Fruit fly (Drosophila melanogaster) whole organism, embryonic: ENCODE results near the gene CG43291.

ENCODE experiments used
- Antp ChIP-seq: fragments of 200-800 bp; sonication (Bioruptor generic); optimal IDR thresholded peaks from 3 replicates; lab custom pipeline; 2016; ENCODE audit warnings: missing biosample characterization, missing genetic modification characterization
- Bdp1 ChIP-seq: fragments of 200-800 bp; sonication (Bioruptor generic); optimal IDR thresholded peaks from 3 replicates; lab custom pipeline; 2016; ENCODE audit warnings: missing biosample characterization, missing genetic modification characterization
- CG1024 ChIP-seq: fragments of 200-800 bp; sonication (Bioruptor generic); IDR thresholded peaks from 2 replicates; pipeline ENCODE4 v1.3.6; 2022; ENCODE audit warnings: missing biosample characterization, missing genetic modification characterization
- CG10543 ChIP-seq: fragments of 200-800 bp; sonication (Bioruptor generic); optimal IDR thresholded peaks from 3 replicates; lab custom pipeline; 2017; ENCODE audit warnings: missing biosample characterization, mild to moderate bottlenecking, missing genetic modification characterization, moderate library complexity
- CG11560 ChIP-seq: fragments of 200-800 bp; sonication (Bioruptor generic); IDR thresholded peaks from 3 replicates; pipeline ENCODE4 v1.3.6; 2022; ENCODE audit warnings: missing biosample characterization, missing genetic modification characterization
- CG11696 ChIP-seq: fragments of 200-800 bp; sonication (Bioruptor generic); IDR thresholded peaks from 2 replicates; pipeline ENCODE4 v1.3.6; 2022; ENCODE audit warnings: missing biosample characterization, missing genetic modification characterization
- CG12071 ChIP-seq: fragments of 200-800 bp; sonication (Bioruptor generic); optimal IDR thresholded peaks from 3 replicates; lab custom pipeline; 2018; ENCODE audit warnings: missing biosample characterization, mild to moderate bottlenecking, missing genetic modification characterization
- CG1233 ChIP-seq: fragments of 200-800 bp; sonication (Bioruptor generic); optimal IDR thresholded peaks from 4 replicates; lab custom pipeline; 2018; ENCODE audit warnings: missing biosample characterization, mild to moderate bottlenecking, missing genetic modification characterization
- CG1647 ChIP-seq: fragments of 200-800 bp; sonication (Bioruptor generic); optimal IDR thresholded peaks from 3 replicates; lab custom pipeline; 2016; ENCODE audit warnings: missing biosample characterization, missing genetic modification characterization
- CG16863 ChIP-seq: fragments of 200-800 bp; sonication (Bioruptor generic); optimal IDR thresholded peaks from 3 replicates; lab custom pipeline; 2016; ENCODE audit warnings: missing biosample characterization, missing genetic modification characterization
- CG18764 ChIP-seq: fragments of 200-800 bp; sonication (Bioruptor generic); optimal IDR thresholded peaks from 3 replicates; lab custom pipeline; 2016; ENCODE audit warnings: missing biosample characterization, missing genetic modification characterization
- CG3065 ChIP-seq: fragments of 200-800 bp; sonication (Bioruptor generic); optimal IDR thresholded peaks from 2 replicates; lab custom pipeline; 2016; ENCODE audit warnings: missing biosample characterization, missing genetic modification characterization
- CG31224 ChIP-seq: fragments of 200-800 bp; sonication (Bioruptor generic); IDR thresholded peaks from 2 replicates; pipeline ENCODE4 v1.3.6; 2022; ENCODE audit warnings: missing biosample characterization, missing genetic modification characterization
- CG3163 ChIP-seq: fragments of 200-800 bp; sonication (Bioruptor generic); optimal IDR thresholded peaks from 3 replicates; lab custom pipeline; 2016; ENCODE audit warnings: missing biosample characterization, missing genetic modification characterization
- CG3407 ChIP-seq: fragments of 200-800 bp; sonication (Bioruptor generic); optimal IDR thresholded peaks from 2 replicates; lab custom pipeline; 2018; ENCODE audit warnings: missing biosample characterization, mild to moderate bottlenecking, missing genetic modification characterization
- CG3995 ChIP-seq: fragments of 200-800 bp; sonication (Bioruptor generic); optimal IDR thresholded peaks from 3 replicates; lab custom pipeline; 2016; ENCODE audit warnings: missing biosample characterization, missing genetic modification characterization
- CG4404 ChIP-seq: fragments of 200-800 bp; sonication (Bioruptor generic); IDR thresholded peaks from 2 replicates; pipeline ENCODE4 v1.3.6; 2022; ENCODE audit warnings: missing biosample characterization, missing genetic modification characterization
- CG7372 ChIP-seq: fragments of 200-800 bp; sonication (Bioruptor generic); IDR thresholded peaks from 2 replicates; pipeline ENCODE4 v1.3.6; 2022; ENCODE audit warnings: missing biosample characterization, missing genetic modification characterization
- CG7786 ChIP-seq: fragments of 200-800 bp; sonication (Bioruptor generic); optimal IDR thresholded peaks from 2 replicates; lab custom pipeline; 2016; ENCODE audit warnings: missing biosample characterization, missing genetic modification characterization
- CG8290 ChIP-seq, 3 experiments: fragments of 200-800 bp; sonication (Bioruptor generic); optimal IDR thresholded peaks; 2 replicates each; lab custom pipeline; 2016 to 2019; ENCODE audit warnings: missing biosample characterization in 3 of 3, missing genetic modification characterization in 3 of 3, mild to moderate bottlenecking in 2 of 3, moderate library complexity in 1 of 3
- CG8359 ChIP-seq: fragments of 200-800 bp; sonication (Bioruptor generic); optimal IDR thresholded peaks from 2 replicates; lab custom pipeline; 2017; ENCODE audit warnings: missing biosample characterization, mild to moderate bottlenecking, missing genetic modification characterization, borderline replicate concordance
- CG9215 ChIP-seq: fragments of 200-800 bp; sonication (Bioruptor generic); IDR thresholded peaks from 2 replicates; pipeline ENCODE4 v1.3.6; 2022; ENCODE audit warnings: missing biosample characterization, missing genetic modification characterization
- CG9609 ChIP-seq: fragments of 200-800 bp; sonication (Bioruptor generic); optimal IDR thresholded peaks from 3 replicates; lab custom pipeline; 2016; ENCODE audit warnings: missing biosample characterization, missing genetic modification characterization
- CG9932 ChIP-seq: fragments of 200-800 bp; sonication (Bioruptor generic); IDR thresholded peaks from 2 replicates; pipeline ENCODE4 v1.3.6; 2022; ENCODE audit warnings: missing biosample characterization, missing genetic modification characterization
- Chrac-16 ChIP-seq: fragments of 200-800 bp; sonication (Bioruptor generic); optimal IDR thresholded peaks from 3 replicates; lab custom pipeline; 2016; ENCODE audit warnings: missing biosample characterization, missing genetic modification characterization
- CrebB ChIP-seq: fragments of 200-800 bp; sonication (Bioruptor generic); optimal IDR thresholded peaks from 3 replicates; lab custom pipeline; 2018; ENCODE audit warnings: missing biosample characterization, mild to moderate bottlenecking, missing genetic modification characterization
- D19A ChIP-seq: fragments of 200-800 bp; optimal IDR thresholded peaks from 3 replicates; lab custom pipeline; 2019; ENCODE audit warnings: missing biosample characterization, mild to moderate bottlenecking, missing genetic modification characterization, moderate library complexity
- D19B ChIP-seq: fragments of 200-800 bp; sonication (Bioruptor generic); optimal IDR thresholded peaks from 2 replicates; lab custom pipeline; 2017; ENCODE audit warnings: missing biosample characterization, mild to moderate bottlenecking, missing genetic modification characterization
- Dfd ChIP-seq, 2 experiments: fragments of >200 bp; optimal IDR thresholded peaks; 2 replicates each; lab custom pipeline; 2017; ENCODE audit warnings: missing biosample characterization in 2 of 2, missing genetic modification characterization in 2 of 2
- HLH3B ChIP-seq: fragments of 200-800 bp; sonication (Bioruptor generic); IDR thresholded peaks from 2 replicates; pipeline ENCODE4 v1.3.6; 2022; ENCODE audit warnings: missing biosample characterization, missing genetic modification characterization
- Kr ChIP-seq: fragments of 200-800 bp; sonication (Bioruptor generic); optimal IDR thresholded peaks from 2 replicates; lab custom pipeline; 2017; ENCODE audit warnings: missing biosample characterization, mild to moderate bottlenecking, missing genetic modification characterization
- Mad ChIP-seq: fragments of 200-800 bp; sonication (Bioruptor generic); optimal IDR thresholded peaks from 2 replicates; lab custom pipeline; 2016; ENCODE audit warnings: missing biosample characterization, missing genetic modification characterization
- Mrtf ChIP-seq: fragments of 200-800 bp; sonication (Bioruptor generic); IDR thresholded peaks from 3 replicates; pipeline ENCODE4 v1.3.6; 2022; ENCODE audit warnings: missing biosample characterization, missing genetic modification characterization
- Myb ChIP-seq: fragments of 200-800 bp; sonication (Bioruptor generic); optimal IDR thresholded peaks from 2 replicates; lab custom pipeline; 2016; ENCODE audit warnings: missing biosample characterization, missing genetic modification characterization
- NFAT ChIP-seq: fragments of 200-800 bp; sonication (Bioruptor generic); IDR thresholded peaks from 2 replicates; pipeline ENCODE4 v1.3.6; 2022; ENCODE audit warnings: missing biosample characterization, missing genetic modification characterization
- Ravus ChIP-seq: fragments of 200-800 bp; sonication (Bioruptor generic); IDR thresholded peaks from 2 replicates; pipeline ENCODE4 v1.3.6; 2022; ENCODE audit warnings: missing biosample characterization, missing genetic modification characterization
- Rfx ChIP-seq: fragments of 200-800 bp; sonication (Bioruptor generic); IDR thresholded peaks from 2 replicates; pipeline ENCODE4 v1.3.6; 2022; ENCODE audit warnings: missing biosample characterization, missing genetic modification characterization
- Taf1 ChIP-seq: fragments of 200-800 bp; sonication (Bioruptor generic); IDR thresholded peaks from 2 replicates; pipeline ENCODE4 v1.3.6; 2022; ENCODE audit warnings: missing biosample characterization, missing genetic modification characterization
- Vsx1 ChIP-seq: fragments of 200-800 bp; sonication (Bioruptor generic); optimal IDR thresholded peaks from 2 replicates; lab custom pipeline; 2017; ENCODE audit warnings: missing biosample characterization, mild to moderate bottlenecking, missing genetic modification characterization, missing genetic modification reagents
- bbx ChIP-seq: fragments of 200-800 bp; sonication (Bioruptor generic); IDR thresholded peaks from 2 replicates; pipeline ENCODE4 v1.3.6; 2022; ENCODE audit warnings: missing biosample characterization, missing genetic modification characterization; ENCODE audit not compliant: partially characterized antibody
- emc ChIP-seq: fragments of 200-800 bp; sonication (Bioruptor generic); optimal IDR thresholded peaks from 2 replicates; lab custom pipeline; 2016; ENCODE audit warnings: missing biosample characterization, missing genetic modification characterization
- gro ChIP-seq: fragments of 200-800 bp; sonication (Bioruptor generic); optimal IDR thresholded peaks from 2 replicates; lab custom pipeline; 2016; ENCODE audit warnings: missing biosample characterization, missing genetic modification characterization
- gt ChIP-seq: fragments of 200-800 bp; sonication (Bioruptor generic); IDR thresholded peaks from 2 replicates; pipeline ENCODE4 v1.3.6; 2022; ENCODE audit warnings: missing biosample characterization, missing genetic modification characterization
- hbn ChIP-seq: fragments of 200-800 bp; sonication (Bioruptor generic); IDR thresholded peaks from 2 replicates; pipeline ENCODE4 v1.3.6; 2022; ENCODE audit warnings: missing biosample characterization, missing genetic modification characterization; ENCODE audit not compliant: partially characterized antibody
- klu ChIP-seq: fragments of 200-800 bp; sonication (Bioruptor generic); IDR thresholded peaks from 2 replicates; pipeline ENCODE4 v1.3.6; 2022; ENCODE audit warnings: missing biosample characterization, missing genetic modification characterization
- kni ChIP-seq: fragments of 200-800 bp; sonication (Bioruptor generic); optimal IDR thresholded peaks from 3 replicates; lab custom pipeline; 2017; ENCODE audit warnings: mild to moderate bottlenecking, missing biosample characterization, missing genetic modification reagents, missing genetic modification characterization
- nerfin-1 ChIP-seq: fragments of 200-800 bp; sonication (Bioruptor generic); optimal IDR thresholded peaks from 3 replicates; lab custom pipeline; 2019; ENCODE audit warnings: missing biosample characterization, mild to moderate bottlenecking, missing genetic modification characterization, moderate library complexity
- nom ChIP-seq: fragments of 200-800 bp; sonication (Bioruptor generic); optimal IDR thresholded peaks from 2 replicates; lab custom pipeline; 2017; ENCODE audit warnings: missing biosample characterization, missing genetic modification characterization, mild to moderate bottlenecking, moderate library complexity, missing genetic modification reagents
- tup ChIP-seq: fragments of 200-800 bp; sonication (Bioruptor generic); optimal IDR thresholded peaks from 2 replicates; lab custom pipeline; 2016; ENCODE audit warnings: missing biosample characterization, mild to moderate bottlenecking, missing genetic modification characterization, moderate library complexity
- twi ChIP-seq: fragments of 200-800 bp; optimal IDR thresholded peaks from 2 replicates; lab custom pipeline; 2019; ENCODE audit warnings: missing biosample characterization, mild to moderate bottlenecking, missing genetic modification characterization, moderate library complexity
- wek ChIP-seq: fragments of 200-800 bp; sonication (Bioruptor generic); optimal IDR thresholded peaks from 3 replicates; lab custom pipeline; 2018; ENCODE audit warnings: missing biosample characterization, mild to moderate bottlenecking, missing genetic modification characterization, moderate library complexity
- z ChIP-seq: fragments of 200-800 bp; sonication (Bioruptor generic); IDR thresholded peaks from 3 replicates; pipeline ENCODE4 v1.3.6; 2022; ENCODE audit warnings: missing biosample characterization, missing genetic modification characterization

Gene CG43291

DNA sequence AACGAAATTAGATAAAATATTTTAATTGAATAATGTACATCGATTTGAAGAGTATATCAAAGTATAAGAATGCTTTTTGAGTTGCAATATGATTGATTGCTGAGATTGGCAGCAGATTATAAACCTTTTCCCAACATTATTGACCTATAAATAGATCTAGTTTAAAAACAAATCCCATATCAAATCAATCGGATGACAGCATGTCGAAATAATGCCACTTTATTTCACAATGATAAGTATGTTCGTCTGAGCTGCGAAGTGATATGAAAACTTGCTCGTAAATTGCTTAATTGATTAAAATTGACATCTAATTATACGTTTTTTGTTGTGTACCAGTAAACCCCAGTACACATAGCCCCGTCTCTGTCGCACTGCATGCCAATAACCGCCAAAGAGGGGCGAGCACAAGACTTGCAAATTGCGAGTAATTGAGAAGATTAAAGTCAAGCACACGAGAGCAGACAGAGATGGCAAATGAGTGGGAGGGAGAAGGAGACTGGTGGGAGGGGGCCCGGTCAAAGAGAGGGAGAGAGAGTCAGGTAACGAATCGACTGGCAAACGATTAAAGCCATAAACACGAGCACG is 38.7 kb upstream of the CG43291 start (continued):
- TF ChIP-seq emc (GFP tag; lab: Kevin White, UChicago), result no peak
- no peak for TF ChIP-seq CG10543 (GFP tag; lab: Kevin White, UChicago)
- peak; percentile 64 for TF ChIP-seq Vsx1 (GFP tag; lab: Kevin White, UChicago)
- TF ChIP-seq hbn, result no peak
- TF ChIP-seq CG1647 (GFP tag; lab: Kevin White, UChicago), result no peak
- TF ChIP-seq bbx (GFP tag; lab: Robert Waterston, UW), result no peak
- TF ChIP-seq gt (GFP tag; lab: Robert Waterston, UW), result no peak
- TF ChIP-seq CG18764, result no peak
- no peak for TF ChIP-seq CG3163 (GFP tag; lab: Kevin White, UChicago)
- no peak for TF ChIP-seq CrebB
- no peak for TF ChIP-seq Mad
- TF ChIP-seq Kr (GFP tag; lab: Kevin White, UChicago), result no peak
- TF ChIP-seq Rfx, result no peak
- TF ChIP-seq CG3407 (GFP tag; lab: Kevin White, UChicago), result no peak
- TF ChIP-seq Myb, result peak; percentile 40
- no peak for TF ChIP-seq CG8290 (GFP tag; optimal IDR thresholded peaks at IDR 0.05; lab: Kevin White, UChicago)
- peak in 1 of 2 experiments; percentile 71 for TF ChIP-seq CG8290 (tag; optimal IDR thresholded peaks at IDR 0.05; lab: Kevin White, UChicago)
- TF ChIP-seq nerfin-1, result no peak
- TF ChIP-seq kni, result no peak
- no peak for TF ChIP-seq klu (GFP tag; lab: Robert Waterston, UW)
- TF ChIP-seq CG31224 (GFP tag; lab: Robert Waterston, UW), result no peak
- TF ChIP-seq CG1233, result no peak
- peak; percentile 76 for TF ChIP-seq gro (GFP tag; lab: Kevin White, UChicago)
- no peak for TF ChIP-seq CG3065
- no peak for TF ChIP-seq NFAT (GFP tag; lab: Robert Waterston, UW)
- TF ChIP-seq CG12071 (GFP tag; lab: Kevin White, UChicago), result no peak
- peak; percentile 16 for TF ChIP-seq CG16863 (GFP tag; lab: Kevin White, UChicago)
- peak; percentile 48 for TF ChIP-seq D19B (GFP tag; lab: Kevin White, UChicago)
- peak; percentile 13 for TF ChIP-seq Chrac-16 (GFP tag; lab: Kevin White, UChicago)
- TF ChIP-seq CG9932 (GFP tag; lab: Robert Waterston, UW), result no peak
- no peak for TF ChIP-seq nom (GFP tag; lab: Kevin White, UChicago)
- TF ChIP-seq Taf1 (GFP tag; lab: Robert Waterston, UW), result no peak
- no peak for TF ChIP-seq HLH3B (GFP tag; lab: Robert Waterston, UW)
- TF ChIP-seq Antp (GFP tag; lab: Kevin White, UChicago), result peak; percentile 23
- TF ChIP-seq Bdp1 (GFP tag; lab: Kevin White, UChicago), result no peak
- TF ChIP-seq CG11560 (tag; lab: Robert Waterston, UW), result no peak
- TF ChIP-seq Mrtf (GFP tag; lab: Robert Waterston, UW), result no peak
- no peak for TF ChIP-seq CG4404 (GFP tag; lab: Robert Waterston, UW)
- no peak for TF ChIP-seq z (GFP tag; lab: Robert Waterston, UW)
- no peak for TF ChIP-seq tup (GFP tag; lab: Kevin White, UChicago)
- TF ChIP-seq Ravus, result no peak
- TF ChIP-seq CG7786, result peak; percentile 52
- TF ChIP-seq twi, result no peak
- no peak for TF ChIP-seq CG1024 (GFP tag; lab: Robert Waterston, UW)
- TF ChIP-seq D19A (tag; lab: Kevin White, UChicago), result peak; percentile 10
- no peak for TF ChIP-seq wek (GFP tag; lab: Kevin White, UChicago)
- no peak for TF ChIP-seq CG9215
- peak; percentile 2 for TF ChIP-seq CG3995
- no peak for TF ChIP-seq CG11696 (GFP tag; lab: Robert Waterston, UW)
- no peak for TF ChIP-seq CG8359 (GFP tag; lab: Kevin White, UChicago)
- no peak for TF ChIP-seq CG9609 (GFP tag; lab: Kevin White, UChicago)
- no peak for TF ChIP-seq CG7372 (GFP tag; lab: Robert Waterston, UW)
- no peak for TF ChIP-seq Dfd (GFP tag; optimal IDR thresholded peaks at IDR 0.05; lab: Kevin White, UChicago)
